Fruit fly (Drosophila melanogaster): ENCODE measurements around the gene btn.

btn gene

DNA sequence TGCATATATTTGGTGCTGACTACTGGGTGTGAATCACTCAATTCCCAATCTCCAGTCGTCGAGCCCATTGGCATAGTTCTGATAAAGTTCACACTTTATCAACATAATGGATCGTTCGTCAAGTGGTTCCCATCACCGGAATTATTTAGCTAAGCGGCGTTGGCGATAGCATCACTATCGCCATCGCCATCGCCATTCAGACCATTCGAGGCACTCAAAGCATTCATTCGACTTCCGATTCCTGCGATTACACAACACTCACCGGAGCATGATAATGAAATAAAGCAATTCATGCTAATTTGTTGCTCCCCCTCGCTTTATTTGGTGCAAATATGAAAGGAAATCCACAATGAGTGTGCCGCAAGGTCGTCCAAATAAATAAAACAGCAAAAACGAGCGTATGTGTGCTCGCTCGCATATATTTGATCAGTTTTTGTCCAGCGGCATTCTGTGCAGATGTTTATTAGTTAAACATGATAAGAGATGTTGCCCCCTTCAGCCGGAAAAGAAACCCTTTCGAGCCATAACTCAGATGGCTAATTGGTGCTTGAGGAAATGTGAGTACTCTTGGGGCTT lies 9.0 kb upstream of the btn start:
- no peak for TF ChIP-seq CG12768 (GFP tag; optimal IDR thresholded peaks at IDR 0.05)
- TF ChIP-seq CG7045 (GFP tag; optimal IDR thresholded peaks at IDR 0.05): no peak
- no peak for TF ChIP-seq CG14711 (tag; optimal IDR thresholded peaks at IDR 0.05)
- TF ChIP-seq CG11617 (GFP tag; optimal IDR thresholded peaks at IDR 0.05): no peak
- no peak for TF ChIP-seq bab1 (GFP tag; optimal IDR thresholded peaks at IDR 0.05)
- no peak for TF ChIP-seq kay (GFP tag; ENCODE audit: borderline replicate concordance)
- TF ChIP-seq toe (GFP tag; optimal IDR thresholded peaks at IDR 0.05): no peak
- TF ChIP-seq pad (GFP tag; optimal IDR thresholded peaks at IDR 0.05): no peak
- TF ChIP-seq ovo (GFP tag; optimal IDR thresholded peaks at IDR 0.05): no peak
- no peak for TF ChIP-seq Hr96 (GFP tag; optimal IDR thresholded peaks at IDR 0.05)
- no peak for TF ChIP-seq Crg-1 (GFP tag; optimal IDR thresholded peaks at IDR 0.05)
- TF ChIP-seq Clk (GFP tag; optimal IDR thresholded peaks at IDR 0.05): no peak
- no peak for TF ChIP-seq cic (GFP tag; optimal IDR thresholded peaks at IDR 0.05)
- TF ChIP-seq CG7101 (tag; optimal IDR thresholded peaks at IDR 0.05): no peak
- no peak for TF ChIP-seq CG33017 (tag; optimal IDR thresholded peaks at IDR 0.05)
- no peak for TF ChIP-seq CG1620 (GFP tag; optimal IDR thresholded peaks at IDR 0.05)
- TF ChIP-seq tj (GFP tag; optimal IDR thresholded peaks at IDR 0.05): no peak
- TF ChIP-seq Mnt (GFP tag; optimal IDR thresholded peaks at IDR 0.05): no peak
- TF ChIP-seq cnc (optimal IDR thresholded peaks at IDR 0.05): no peak

dm6 chr3R:22594257-22594656 lies 7.8 kb upstream of the btn start:
- TF ChIP-seq CG5204 (GFP tag; optimal IDR thresholded peaks at IDR 0.05) (no peak), cic (GFP tag; optimal IDR thresholded peaks at IDR 0.05) (no peak), CG14711 (tag; optimal IDR thresholded peaks at IDR 0.05) (no peak), CG11617 (GFP tag; optimal IDR thresholded peaks at IDR 0.05) (no peak), CG12768 (GFP tag; optimal IDR thresholded peaks at IDR 0.05) (no peak), bab1 (GFP tag; optimal IDR thresholded peaks at IDR 0.05) (no peak), CG33017 (tag; optimal IDR thresholded peaks at IDR 0.05) (no peak), Mnt (GFP tag; optimal IDR thresholded peaks at IDR 0.05) (no peak), CG7101 (tag; optimal IDR thresholded peaks at IDR 0.05) (no peak), ovo (GFP tag; optimal IDR thresholded peaks at IDR 0.05) (no peak), kay (GFP tag; ENCODE audit: borderline replicate concordance) (no peak), toe (GFP tag; optimal IDR thresholded peaks at IDR 0.05) (no peak), CG1620 (GFP tag; optimal IDR thresholded peaks at IDR 0.05) (no peak), tj (GFP tag; optimal IDR thresholded peaks at IDR 0.05) (no peak), Hr96 (GFP tag; optimal IDR thresholded peaks at IDR 0.05) (no peak)

DNA sequence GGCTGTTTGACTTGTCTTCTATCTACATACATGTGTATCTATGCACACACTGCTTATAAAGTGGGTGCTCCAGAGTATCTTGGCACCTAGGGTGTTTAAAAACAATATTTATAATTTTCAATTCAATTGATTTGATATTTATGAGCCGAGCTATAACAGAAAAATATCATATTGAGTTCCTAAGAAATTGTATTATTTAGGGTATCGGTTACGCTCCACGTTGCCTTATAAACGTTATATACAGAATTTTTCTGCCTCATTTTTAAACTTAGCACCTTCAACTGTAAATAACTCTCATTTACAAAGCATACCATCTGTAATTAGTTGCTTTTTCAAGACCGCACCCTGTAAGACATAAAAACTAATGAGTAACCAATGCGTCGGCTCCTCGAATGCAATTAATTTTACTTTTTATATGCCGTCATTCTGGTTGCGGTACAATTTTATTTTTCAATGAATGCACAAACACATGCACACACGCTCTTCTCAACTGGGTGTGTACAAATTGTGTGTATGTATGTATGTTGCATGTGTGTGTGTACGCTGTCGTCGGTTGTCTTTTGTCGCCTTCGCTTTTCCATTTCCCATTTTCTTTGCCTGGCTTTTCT lies 4.3 kb upstream of the btn start:
- no peak for TF ChIP-seq CG1620 (GFP tag; optimal IDR thresholded peaks at IDR 0.05)
- TF ChIP-seq CG7045 (GFP tag; optimal IDR thresholded peaks at IDR 0.05): no peak
- TF ChIP-seq CG7101 (tag; optimal IDR thresholded peaks at IDR 0.05): no peak
- no peak for TF ChIP-seq ovo (GFP tag; optimal IDR thresholded peaks at IDR 0.05)
- no peak for TF ChIP-seq Hr96 (GFP tag; optimal IDR thresholded peaks at IDR 0.05)
- no peak for TF ChIP-seq Crg-1 (GFP tag; optimal IDR thresholded peaks at IDR 0.05)
- no peak for TF ChIP-seq CG12768 (GFP tag; optimal IDR thresholded peaks at IDR 0.05)
- TF ChIP-seq pad (GFP tag; optimal IDR thresholded peaks at IDR 0.05): no peak
- TF ChIP-seq cnc (optimal IDR thresholded peaks at IDR 0.05): no peak
- TF ChIP-seq CG11617 (GFP tag; optimal IDR thresholded peaks at IDR 0.05): no peak
- no peak for TF ChIP-seq cic (GFP tag; optimal IDR thresholded peaks at IDR 0.05)
- no peak for TF ChIP-seq Mnt (GFP tag; optimal IDR thresholded peaks at IDR 0.05)
- no peak for TF ChIP-seq CG5204 (GFP tag; optimal IDR thresholded peaks at IDR 0.05)
- TF ChIP-seq CG33017 (tag; optimal IDR thresholded peaks at IDR 0.05): no peak
- no peak for TF ChIP-seq Clk (GFP tag; optimal IDR thresholded peaks at IDR 0.05)
- TF ChIP-seq kay (GFP tag; ENCODE audit: borderline replicate concordance): no peak
- no peak for TF ChIP-seq CG14711 (tag; optimal IDR thresholded peaks at IDR 0.05)
- no peak for TF ChIP-seq tj (GFP tag; optimal IDR thresholded peaks at IDR 0.05)
- TF ChIP-seq toe (GFP tag; optimal IDR thresholded peaks at IDR 0.05): no peak

dm6 chr3R:22589311-22589710 lies 2.9 kb upstream of the btn start:
- TF ChIP-seq cic (GFP tag; optimal IDR thresholded peaks at IDR 0.05) (peak; percentile 55), Clk (GFP tag; optimal IDR thresholded peaks at IDR 0.05) (no peak), Hr96 (GFP tag; optimal IDR thresholded peaks at IDR 0.05) (no peak), CG7101 (tag; optimal IDR thresholded peaks at IDR 0.05) (peak; percentile 80), CG1620 (GFP tag; optimal IDR thresholded peaks at IDR 0.05) (peak; percentile 22), CG12768 (GFP tag; optimal IDR thresholded peaks at IDR 0.05) (peak; percentile 44), CG14711 (tag; optimal IDR thresholded peaks at IDR 0.05) (peak; percentile 47), Crg-1 (GFP tag; optimal IDR thresholded peaks at IDR 0.05) (peak; percentile 64), kay (GFP tag; ENCODE audit: borderline replicate concordance) (no peak), cnc (optimal IDR thresholded peaks at IDR 0.05) (no peak), CG33017 (tag; optimal IDR thresholded peaks at IDR 0.05) (peak; percentile 44), CG7045 (GFP tag; optimal IDR thresholded peaks at IDR 0.05) (peak; percentile 65), ovo (GFP tag; optimal IDR thresholded peaks at IDR 0.05) (peak; percentile 50), toe (GFP tag; optimal IDR thresholded peaks at IDR 0.05) (peak; percentile 20), bab1 (GFP tag; optimal IDR thresholded peaks at IDR 0.05) (no peak), Mnt (GFP tag; optimal IDR thresholded peaks at IDR 0.05) (no peak), CG11617 (GFP tag; optimal IDR thresholded peaks at IDR 0.05) (peak; percentile 47), pad (GFP tag; optimal IDR thresholded peaks at IDR 0.05) (no peak), CG5204 (GFP tag; optimal IDR thresholded peaks at IDR 0.05) (no peak), tj (GFP tag; optimal IDR thresholded peaks at IDR 0.05) (peak; percentile 25)

DNA sequence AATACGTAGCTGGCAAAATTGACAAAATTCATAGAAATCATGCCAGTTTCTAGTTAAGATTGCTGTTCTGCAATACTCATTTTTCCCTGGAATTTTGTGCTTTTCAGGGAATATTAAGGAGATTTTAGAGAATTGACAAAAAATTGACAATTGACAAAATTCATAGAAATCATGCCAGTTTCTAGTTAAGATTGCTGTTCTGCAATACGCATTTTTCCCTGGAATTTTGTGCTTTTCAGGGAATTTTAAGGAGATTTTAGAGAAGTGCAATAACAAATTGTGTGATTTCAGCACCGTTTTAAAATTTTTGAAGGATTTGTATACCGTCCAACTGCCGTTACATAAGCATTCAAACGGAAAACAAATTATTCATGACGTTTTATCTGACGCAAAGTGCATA lies 2.3 kb upstream of the btn start:
- TF ChIP-seq CG7101 (tag; optimal IDR thresholded peaks at IDR 0.05) (no peak), bab1 (GFP tag; optimal IDR thresholded peaks at IDR 0.05) (no peak), Mnt (GFP tag; optimal IDR thresholded peaks at IDR 0.05) (no peak), CG5204 (GFP tag; optimal IDR thresholded peaks at IDR 0.05) (no peak), CG33017 (tag; optimal IDR thresholded peaks at IDR 0.05) (no peak), CG11617 (GFP tag; optimal IDR thresholded peaks at IDR 0.05) (no peak), Clk (GFP tag; optimal IDR thresholded peaks at IDR 0.05) (no peak), kay (GFP tag; ENCODE audit: borderline replicate concordance) (no peak), Hr96 (GFP tag; optimal IDR thresholded peaks at IDR 0.05) (no peak), ovo (GFP tag; optimal IDR thresholded peaks at IDR 0.05) (no peak), pad (GFP tag; optimal IDR thresholded peaks at IDR 0.05) (no peak), CG1620 (GFP tag; optimal IDR thresholded peaks at IDR 0.05) (no peak), Crg-1 (GFP tag; optimal IDR thresholded peaks at IDR 0.05) (no peak), cnc (optimal IDR thresholded peaks at IDR 0.05) (no peak), CG14711 (tag; optimal IDR thresholded peaks at IDR 0.05) (no peak), CG7045 (GFP tag; optimal IDR thresholded peaks at IDR 0.05) (no peak), CG12768 (GFP tag; optimal IDR thresholded peaks at IDR 0.05) (no peak), cic (GFP tag; optimal IDR thresholded peaks at IDR 0.05) (no peak)
